Fruit fly (Drosophila melanogaster) whole organism, pupa: ENCODE results near the gene Art1.

Experiments used
- CG10348 ChIP-seq: fragments of 200-800 bp; sonication (Bioruptor generic); IDR thresholded peaks from 2 replicates; pipeline ENCODE4 v1.3.6; 2022; ENCODE audit warnings: missing biosample characterization, missing genetic modification characterization
- CG12605 ChIP-seq: fragments of 200-800 bp; sonication (Bioruptor generic); IDR thresholded peaks from 2 replicates; pipeline ENCODE4 v1.3.6; 2022; ENCODE audit warnings: missing biosample characterization, missing genetic modification characterization
- CG13204 ChIP-seq: fragments of 200-800 bp; sonication (Bioruptor generic); optimal IDR thresholded peaks from 2 replicates; lab custom pipeline; 2018; ENCODE audit warnings: missing biosample characterization, mild to moderate bottlenecking, missing genetic modification characterization, moderate library complexity
- CG15710 ChIP-seq: fragments of 200-800 bp; sonication (Bioruptor generic); optimal IDR thresholded peaks from 2 replicates; lab custom pipeline; 2018; ENCODE audit warnings: missing biosample characterization, mild to moderate bottlenecking, missing genetic modification characterization, moderate library complexity
- CG32121 ChIP-seq: fragments of 200-800 bp; sonication (Bioruptor generic); IDR thresholded peaks from 2 replicates; pipeline ENCODE4 v1.3.6; 2022; ENCODE audit warnings: missing biosample characterization, missing genetic modification characterization
- CG4496 ChIP-seq: fragments of 200-800 bp; sonication (Bioruptor generic); IDR thresholded peaks from 3 replicates; pipeline ENCODE4 v1.3.6; 2022; ENCODE audit warnings: missing biosample characterization, missing genetic modification characterization
- CG8159 ChIP-seq: fragments of 200-800 bp; sonication (Bioruptor generic); optimal IDR thresholded peaks from 3 replicates; lab custom pipeline; 2018; ENCODE audit warnings: missing biosample characterization, mild to moderate bottlenecking, missing genetic modification characterization, moderate library complexity
- CG9948 ChIP-seq: fragments of 200-800 bp; sonication (Bioruptor generic); optimal IDR thresholded peaks from 2 replicates; lab custom pipeline; 2018; ENCODE audit warnings: missing biosample characterization, mild to moderate bottlenecking, missing genetic modification characterization, moderate library complexity
- EcR ChIP-seq: fragments of 200-800 bp; sonication (Bioruptor generic); optimal IDR thresholded peaks from 3 replicates; lab custom pipeline; 2019; ENCODE audit warnings: missing biosample characterization, missing genetic modification characterization, mild to moderate bottlenecking, moderate library complexity, missing genetic modification reagents
- Ets98B ChIP-seq: fragments of 200-800 bp; sonication (Bioruptor generic); IDR thresholded peaks from 2 replicates; pipeline ENCODE4 v1.3.6; 2022; ENCODE audit warnings: missing biosample characterization, missing genetic modification characterization
- fd96Ca ChIP-seq: fragments of 200-800 bp; sonication (Bioruptor generic); IDR thresholded peaks from 3 replicates; pipeline ENCODE4 v1.3.6; 2022; ENCODE audit warnings: missing biosample characterization, missing genetic modification characterization
- gl ChIP-seq: fragments of 200-800 bp; sonication (Bioruptor generic); optimal IDR thresholded peaks from 2 replicates; lab custom pipeline; 2018; ENCODE audit warnings: missing biosample characterization, mild to moderate bottlenecking, missing genetic modification characterization
- rn ChIP-seq: fragments of 200-800 bp; sonication (Bioruptor generic); IDR thresholded peaks from 2 replicates; pipeline ENCODE4 v1.3.6; 2022; ENCODE audit warnings: missing biosample characterization, missing genetic modification characterization

- TF ChIP-seq CG13204 (GFP tag; lab: Kevin White, UChicago) (no peak), CG12605 (GFP tag; lab: Robert Waterston, UW) (no peak), rn (no peak), CG4496 (GFP tag; lab: Robert Waterston, UW) (no peak), CG9948 (no peak), fd96Ca (GFP tag; lab: Robert Waterston, UW) (no peak), CG32121 (GFP tag; lab: Robert Waterston, UW) (no peak), EcR (no peak), CG8159 (tag; lab: Kevin White, UChicago) (no peak), gl (tag; lab: Kevin White, UChicago) (no peak), CG10348 (GFP tag; lab: Robert Waterston, UW) (no peak), Ets98B (GFP tag; lab: Robert Waterston, UW) (no peak), CG15710 (tag; lab: Kevin White, UChicago) (no peak)
These were observed 9.9 kb downstream of the Art1 start for dm6 chr3R:10778151-10778550.
